Fruit fly (Drosophila melanogaster) whole organism, adult: ENCODE data around the gene Ubr3.

Experiments used
- CG12768 ChIP-seq: fragments of 200-800 bp; sonication (Bioruptor generic); optimal IDR thresholded peaks from 2 replicates; lab custom pipeline; 2017; ENCODE audit warnings: missing biosample characterization, missing genetic modification characterization, mild to moderate bottlenecking, moderate library complexity, missing genetic modification reagents
- CG33017 ChIP-seq: fragments of 200-800 bp; sonication (Bioruptor generic); optimal IDR thresholded peaks from 2 replicates; lab custom pipeline; 2018; ENCODE audit warnings: missing biosample characterization, mild to moderate bottlenecking, missing genetic modification characterization, moderate library complexity
- Clk ChIP-seq: fragments of 200-800 bp; sonication (Bioruptor generic); optimal IDR thresholded peaks from 2 replicates; lab custom pipeline; 2017; ENCODE audit warnings: missing biosample characterization, missing genetic modification characterization
- Crg-1 ChIP-seq: fragments of 200-800 bp; sonication (Bioruptor generic); optimal IDR thresholded peaks from 2 replicates; lab custom pipeline; 2016; ENCODE audit warnings: missing biosample characterization, missing genetic modification characterization
- Hr96 ChIP-seq: fragments of 200-800 bp; sonication (Bioruptor generic); optimal IDR thresholded peaks from 2 replicates; lab custom pipeline; 2016; ENCODE audit warnings: missing biosample characterization, missing genetic modification characterization
- Mnt ChIP-seq: fragments of 200-800 bp; sonication (Bioruptor generic); optimal IDR thresholded peaks from 2 replicates; lab custom pipeline; 2016; ENCODE audit warnings: missing biosample characterization, mild to moderate bottlenecking, missing genetic modification characterization
- cic ChIP-seq: fragments of 200-800 bp; sonication (Bioruptor generic); optimal IDR thresholded peaks from 2 replicates; lab custom pipeline; 2017; ENCODE audit warnings: missing biosample characterization, mild to moderate bottlenecking, missing genetic modification characterization, moderate library complexity
- cnc ChIP-seq, 2 experiments: fragments of >200 bp; optimal IDR thresholded peaks; 2 replicates each; lab custom pipeline; 2017
- kay ChIP-seq: fragments of 200-800 bp; sonication (Bioruptor generic); peaks from one replicate; lab custom pipeline; 2016; ENCODE audit warnings: missing biosample characterization, missing genetic modification characterization, borderline replicate concordance
- ovo ChIP-seq: fragments of 200-800 bp; sonication (Bioruptor generic); optimal IDR thresholded peaks from 2 replicates; lab custom pipeline; 2016; ENCODE audit warnings: missing biosample characterization, missing genetic modification characterization
- pad ChIP-seq: fragments of 200-800 bp; sonication (Bioruptor generic); optimal IDR thresholded peaks from 3 replicates; lab custom pipeline; 2017; ENCODE audit warnings: missing biosample characterization, missing genetic modification characterization, mild to moderate bottlenecking, moderate library complexity, missing genetic modification reagents

- TF ChIP-seq ovo (GFP tag; lab: Kevin White, UChicago) (no peak), Clk (GFP tag; lab: Kevin White, UChicago) (no peak), Hr96 (GFP tag; lab: Kevin White, UChicago) (no peak), kay (GFP tag; lab: Kevin White, UChicago) (no peak), CG33017 (tag; lab: Kevin White, UChicago) (no peak), cic (no peak), Mnt (GFP tag; lab: Kevin White, UChicago) (no peak), Crg-1 (GFP tag; lab: Kevin White, UChicago) (no peak), CG12768 (GFP tag; lab: Kevin White, UChicago) (no peak), cnc (optimal IDR thresholded peaks at IDR 0.05; lab: Kevin White, UChicago) (no peak), pad (GFP tag; lab: Kevin White, UChicago) (no peak)
Observed at dm6 chrX:7909069-7909389, 26.7 kb upstream of the Ubr3 start.
